Fruit fly (Drosophila melanogaster) whole organism, embryonic: ENCODE measurements around the gene Sf3b6.

Source experiments
- Aef1 ChIP-seq: fragments of 200-800 bp; sonication (Bioruptor generic); IDR thresholded peaks from 3 replicates; pipeline ENCODE4 v1.3.6; 2022; ENCODE audit warnings: missing biosample characterization, missing genetic modification characterization
- BEAF-32 ChIP-seq: fragments of 200-800 bp; sonication (Bioruptor generic); optimal IDR thresholded peaks from 3 replicates; lab custom pipeline; 2017; ENCODE audit warnings: missing biosample characterization, missing genetic modification characterization, mild to moderate bottlenecking, moderate library complexity, missing genetic modification reagents
- C15 ChIP-seq: fragments of 200-800 bp; sonication (Bioruptor generic); IDR thresholded peaks from 3 replicates; pipeline ENCODE4 v1.3.6; 2022; ENCODE audit warnings: missing biosample characterization, missing genetic modification characterization
- CG13296 ChIP-seq: fragments of 200-800 bp; sonication (Bioruptor generic); optimal IDR thresholded peaks from 3 replicates; lab custom pipeline; 2018; ENCODE audit warnings: missing biosample characterization, mild to moderate bottlenecking, missing genetic modification characterization
- CG17186 ChIP-seq: fragments of 200-800 bp; sonication (Bioruptor generic); optimal IDR thresholded peaks from 3 replicates; lab custom pipeline; 2017; ENCODE audit warnings: missing biosample characterization, missing genetic modification reagents, missing genetic modification characterization
- CG18764 ChIP-seq: fragments of 200-800 bp; sonication (Bioruptor generic); optimal IDR thresholded peaks from 3 replicates; lab custom pipeline; 2016; ENCODE audit warnings: missing biosample characterization, missing genetic modification characterization
- CG2712 ChIP-seq: fragments of 200-800 bp; optimal IDR thresholded peaks from 3 replicates; lab custom pipeline; 2019; ENCODE audit warnings: missing biosample characterization, mild to moderate bottlenecking, missing genetic modification characterization, moderate library complexity
- CG31388 ChIP-seq: fragments of 200-800 bp; sonication (Bioruptor generic); optimal IDR thresholded peaks from 2 replicates; lab custom pipeline; 2016; ENCODE audit warnings: missing biosample characterization, missing genetic modification characterization
- CG32532 ChIP-seq: fragments of 200-800 bp; sonication (Bioruptor generic); IDR thresholded peaks from 2 replicates; pipeline ENCODE4 v1.3.6; 2022; ENCODE audit warnings: missing biosample characterization, missing genetic modification characterization
- CG32767 ChIP-seq: fragments of 200-800 bp; sonication (Bioruptor generic); IDR thresholded peaks from 2 replicates; pipeline ENCODE4 v1.3.6; 2022; ENCODE audit warnings: missing biosample characterization, missing genetic modification characterization
- CG5180 ChIP-seq: fragments of 200-800 bp; sonication (Bioruptor generic); optimal IDR thresholded peaks from 3 replicates; lab custom pipeline; 2017; ENCODE audit warnings: missing biosample characterization, missing genetic modification characterization, mild to moderate bottlenecking, moderate library complexity, missing genetic modification reagents
- CG9437 ChIP-seq: fragments of 200-800 bp; sonication (Bioruptor generic); optimal IDR thresholded peaks from 2 replicates; lab custom pipeline; 2018; ENCODE audit warnings: missing biosample characterization, mild to moderate bottlenecking, missing genetic modification characterization
- CG9876 ChIP-seq: fragments of 200-800 bp; sonication (Bioruptor generic); optimal IDR thresholded peaks from 2 replicates; lab custom pipeline; 2016; ENCODE audit warnings: missing biosample characterization, missing genetic modification characterization
- Dbx ChIP-seq: fragments of 200-800 bp; sonication (Bioruptor generic); IDR thresholded peaks from 3 replicates; pipeline ENCODE4 v1.3.6; 2022; ENCODE audit warnings: missing biosample characterization, missing genetic modification characterization
- Dfd ChIP-seq, 2 experiments: fragments of >200 bp; optimal IDR thresholded peaks; 2 replicates each; lab custom pipeline; 2017; ENCODE audit warnings: missing biosample characterization in 2 of 2, missing genetic modification characterization in 2 of 2
- Drgx ChIP-seq: fragments of 200-800 bp; sonication (Bioruptor generic); IDR thresholded peaks from 2 replicates; pipeline ENCODE4 v1.3.6; 2022; ENCODE audit warnings: missing biosample characterization, missing genetic modification characterization
- E2f2 ChIP-seq: fragments of 200-800 bp; sonication (Bioruptor generic); IDR thresholded peaks from 2 replicates; pipeline ENCODE4 v1.3.6; 2022; ENCODE audit warnings: missing biosample characterization, missing genetic modification characterization
- Hmr ChIP-seq: fragments of 200-800 bp; sonication (Bioruptor generic); optimal IDR thresholded peaks from 3 replicates; lab custom pipeline; 2017; ENCODE audit warnings: mild to moderate bottlenecking, missing biosample characterization, missing genetic modification reagents, missing genetic modification characterization
- Mrtf ChIP-seq: fragments of 200-800 bp; sonication (Bioruptor generic); IDR thresholded peaks from 3 replicates; pipeline ENCODE4 v1.3.6; 2022; ENCODE audit warnings: missing biosample characterization, missing genetic modification characterization
- Side ChIP-seq: fragments of 200-800 bp; sonication (Bioruptor generic); optimal IDR thresholded peaks from 2 replicates; lab custom pipeline; 2016; ENCODE audit warnings: missing biosample characterization, missing genetic modification characterization
- Xrp1 ChIP-seq: fragments of 200-800 bp; sonication (Bioruptor generic); IDR thresholded peaks from 2 replicates; pipeline ENCODE4 v1.3.6; 2022; ENCODE audit warnings: missing biosample characterization, missing genetic modification characterization
- bab2 ChIP-seq: fragments of 200-800 bp; sonication (Bioruptor generic); optimal IDR thresholded peaks from 2 replicates; lab custom pipeline; 2016; ENCODE audit warnings: missing biosample characterization, missing genetic modification characterization
- caup ChIP-seq: fragments of 200-800 bp; sonication (Bioruptor generic); optimal IDR thresholded peaks from 3 replicates; lab custom pipeline; 2017; ENCODE audit warnings: missing biosample characterization, mild to moderate bottlenecking, missing genetic modification characterization, moderate library complexity; ENCODE audit not compliant: severe bottlenecking
- esg ChIP-seq: fragments of 200-800 bp; sonication (Bioruptor generic); conservative IDR thresholded peaks from 2 replicates; pipeline ENCODE4 v1.3.6; 2022; ENCODE audit warnings: missing biosample characterization, missing genetic modification characterization
- eyg ChIP-seq: fragments of 200-800 bp; sonication (Bioruptor generic); optimal IDR thresholded peaks from 3 replicates; lab custom pipeline; 2016; ENCODE audit warnings: missing biosample characterization, missing genetic modification characterization
- ftz-f1 ChIP-seq: fragments of 200-800 bp; sonication (Bioruptor generic); optimal IDR thresholded peaks from 2 replicates; lab custom pipeline; 2016; ENCODE audit warnings: missing biosample characterization, missing genetic modification characterization
- gcm ChIP-seq: fragments of 200-800 bp; sonication (Bioruptor generic); optimal IDR thresholded peaks from 2 replicates; lab custom pipeline; 2019; ENCODE audit warnings: missing biosample characterization, mild to moderate bottlenecking, missing genetic modification characterization, moderate library complexity
- gem ChIP-seq: fragments of 200-800 bp; sonication (Bioruptor generic); optimal IDR thresholded peaks from 2 replicates; lab custom pipeline; 2019; ENCODE audit warnings: missing biosample characterization, mild to moderate bottlenecking, missing genetic modification characterization, moderate library complexity
- gfzf ChIP-seq: fragments of 200-800 bp; sonication (Bioruptor generic); optimal IDR thresholded peaks from 2 replicates; lab custom pipeline; 2016; ENCODE audit warnings: missing biosample characterization, mild to moderate bottlenecking, missing genetic modification characterization, moderate library complexity
- gsb-n ChIP-seq: fragments of 200-800 bp; sonication (Bioruptor generic); optimal IDR thresholded peaks from 3 replicates; lab custom pipeline; 2018; ENCODE audit warnings: missing biosample characterization, mild to moderate bottlenecking, missing genetic modification characterization
- gt ChIP-seq: fragments of 200-800 bp; sonication (Bioruptor generic); IDR thresholded peaks from 2 replicates; pipeline ENCODE4 v1.3.6; 2022; ENCODE audit warnings: missing biosample characterization, missing genetic modification characterization
- kay ChIP-seq: fragments of 200-800 bp; sonication (Bioruptor generic); optimal IDR thresholded peaks from 2 replicates; lab custom pipeline; 2016; ENCODE audit warnings: missing biosample characterization, missing genetic modification characterization
- knrl ChIP-seq: fragments of 200-800 bp; sonication (Bioruptor generic); IDR thresholded peaks from 3 replicates; pipeline ENCODE4 v1.3.6; 2022; ENCODE audit warnings: missing biosample characterization, missing genetic modification characterization; ENCODE audit not compliant: partially characterized antibody
- lmd ChIP-seq: fragments of 200-800 bp; sonication (Bioruptor generic); IDR thresholded peaks from 2 replicates; pipeline ENCODE4 v1.3.6; 2022; ENCODE audit warnings: missing biosample characterization, missing genetic modification characterization
- mld ChIP-seq: fragments of 200-800 bp; sonication (Bioruptor generic); IDR thresholded peaks from 3 replicates; pipeline ENCODE4 v1.3.6; 2022; ENCODE audit warnings: missing biosample characterization, missing genetic modification characterization; ENCODE audit not compliant: partially characterized antibody
- peb ChIP-seq: fragments of 200-800 bp; sonication (Bioruptor generic); IDR thresholded peaks from 2 replicates; pipeline ENCODE4 v1.3.6; 2022; ENCODE audit warnings: missing biosample characterization, missing genetic modification characterization
- pita ChIP-seq: fragments of 200-800 bp; sonication (Bioruptor generic); optimal IDR thresholded peaks from 2 replicates; lab custom pipeline; 2017; ENCODE audit warnings: missing biosample characterization, mild to moderate bottlenecking, missing genetic modification characterization
- prd ChIP-seq, 3 experiments: fragments of >200 bp in 2 of 3; fragments of 200-800 bp in 1 of 3; sonication (Bioruptor generic) in 1 of 3; optimal IDR thresholded peaks in 2 of 3; IDR thresholded peaks in 1 of 3; 2 replicates in 2 of 3; 3 replicates in 1 of 3; pipeline versions ENCODE4 v1.3.6 to Lab custom; 2017 to 2022; ENCODE audit warnings: missing biosample characterization in 1 of 3, missing genetic modification characterization in 1 of 3
- sim ChIP-seq: fragments of 200-800 bp; sonication (Bioruptor generic); IDR thresholded peaks from 2 replicates; pipeline ENCODE4 v1.3.6; 2022; ENCODE audit warnings: missing biosample characterization, missing genetic modification characterization
- sima ChIP-seq: fragments of 200-800 bp; sonication (Bioruptor generic); optimal IDR thresholded peaks from 2 replicates; lab custom pipeline; 2016; ENCODE audit warnings: missing biosample characterization, missing genetic modification characterization
- sob ChIP-seq: fragments of 200-800 bp; sonication (Bioruptor generic); IDR thresholded peaks from 2 replicates; pipeline ENCODE4 v1.3.6; 2022; ENCODE audit warnings: missing biosample characterization, missing genetic modification characterization
- ssp ChIP-seq: fragments of 200-800 bp; sonication (Bioruptor generic); IDR thresholded peaks from 2 replicates; pipeline ENCODE4 v1.3.6; 2022; ENCODE audit warnings: missing biosample characterization, missing genetic modification characterization
- stwl ChIP-seq: fragments of 200-800 bp; sonication (Bioruptor generic); optimal IDR thresholded peaks from 3 replicates; lab custom pipeline; 2018; ENCODE audit warnings: missing biosample characterization, mild to moderate bottlenecking, missing genetic modification characterization, moderate library complexity
- tap ChIP-seq: fragments of 200-800 bp; optimal IDR thresholded peaks from 3 replicates; lab custom pipeline; 2019; ENCODE audit warnings: missing biosample characterization, mild to moderate bottlenecking, missing genetic modification characterization, moderate library complexity
- tgo ChIP-seq: fragments of 200-800 bp; sonication (Bioruptor generic); IDR thresholded peaks from 3 replicates; pipeline ENCODE4 v1.3.6; 2022; ENCODE audit warnings: missing biosample characterization, missing genetic modification characterization
- toy ChIP-seq: fragments of 200-800 bp; sonication (Bioruptor generic); IDR thresholded peaks from 2 replicates; pipeline ENCODE4 v1.3.6; 2022; ENCODE audit warnings: missing biosample characterization, missing genetic modification characterization
- yki ChIP-seq: fragments of >200 bp; optimal IDR thresholded peaks from 3 replicates; lab custom pipeline; 2018
- zen ChIP-seq: fragments of 200-800 bp; sonication (Bioruptor generic); optimal IDR thresholded peaks from 3 replicates; lab custom pipeline; 2018; ENCODE audit warnings: missing biosample characterization, mild to moderate bottlenecking, missing genetic modification characterization, moderate library complexity

Gene Sf3b6

dm6 chr3L:6188995-6189927, 3.7 kb downstream of the Sf3b6 start, which contains the start of the genes D19A and CG7386 (continued):
- TF ChIP-seq gem (tag; lab: Kevin White, UChicago): peak; percentile 74
- peak; percentile 24 for TF ChIP-seq gcm
- TF ChIP-seq prd (optimal IDR thresholded peaks at IDR 0.05; lab: Kevin White, UChicago): no peak
- TF ChIP-seq prd (GFP tag; IDR thresholded peaks at IDR 0.05; lab: Robert Waterston, UW): peak; percentile 66
- no peak; the same call in none of the 2 replicates for TF ChIP-seq esg (GFP tag; lab: Robert Waterston, UW)
- TF ChIP-seq kay (GFP tag; lab: Kevin White, UChicago): peak; percentile 5
- TF ChIP-seq caup (GFP tag; lab: Kevin White, UChicago): peak; percentile 49
- TF ChIP-seq knrl (GFP tag; lab: Robert Waterston, UW): peak; percentile 39; the same call in 2 of the 3 replicates
- TF ChIP-seq C15 (GFP tag; lab: Robert Waterston, UW): no peak
- no peak for TF ChIP-seq BEAF-32 (GFP tag; lab: Kevin White, UChicago)
- no peak for TF ChIP-seq ftz-f1 (GFP tag; lab: Kevin White, UChicago)
- peak; percentile 4 for TF ChIP-seq CG18764 (GFP tag; lab: Kevin White, UChicago)
- TF ChIP-seq gt (GFP tag; lab: Robert Waterston, UW): no peak
- TF ChIP-seq eyg (GFP tag; lab: Kevin White, UChicago): no peak
- TF ChIP-seq bab2: peak; percentile 43
- TF ChIP-seq pita: no peak
- no peak for TF ChIP-seq Dfd (GFP tag; optimal IDR thresholded peaks at IDR 0.05; lab: Kevin White, UChicago)
- TF ChIP-seq Xrp1 (GFP tag; lab: Robert Waterston, UW): peak; percentile 70
- TF ChIP-seq sima (GFP tag; lab: Kevin White, UChicago): no peak
- TF ChIP-seq mld (GFP tag; lab: Robert Waterston, UW): no peak
- TF ChIP-seq toy: 0 out of 2 replicates have a peak, but pooled peaks have one; percentile 33
- peak; percentile 51 for TF ChIP-seq gsb-n (tag; lab: Kevin White, UChicago)
- TF ChIP-seq gfzf (GFP tag; lab: Kevin White, UChicago): peak; percentile 8
- TF ChIP-seq Dbx: peak; percentile 79
- TF ChIP-seq E2f2 (GFP tag; lab: Robert Waterston, UW): no peak; the same call in 1 of the 2 replicates
- TF ChIP-seq CG5180 (GFP tag; lab: Kevin White, UChicago): peak; percentile 29
- TF ChIP-seq stwl: peak; percentile 62
- TF ChIP-seq lmd: peak; percentile 65
- TF ChIP-seq sim (GFP tag; lab: Robert Waterston, UW): peak; percentile 27
- peak; percentile 45 for TF ChIP-seq Aef1
- TF ChIP-seq CG9437: peak; percentile 21
- peak; percentile 68; the same call in 2 of the 3 replicates for TF ChIP-seq Mrtf (GFP tag; lab: Robert Waterston, UW)
- peak; percentile 48 for TF ChIP-seq Side (GFP tag; lab: Kevin White, UChicago)
- TF ChIP-seq CG2712: peak; percentile 70
- no peak for TF ChIP-seq CG31388 (GFP tag; lab: Kevin White, UChicago)
- peak; percentile 46 for TF ChIP-seq tap (tag; lab: Kevin White, UChicago)
- TF ChIP-seq CG17186: no peak
- TF ChIP-seq Drgx: peak; percentile 55
- no peak for TF ChIP-seq peb (GFP tag; lab: Robert Waterston, UW)
- TF ChIP-seq tgo (GFP tag; lab: Robert Waterston, UW): peak; percentile 45
- no peak for TF ChIP-seq yki (lab: Kevin White, UChicago)
- peak; percentile 70 for TF ChIP-seq sob (GFP tag; lab: Robert Waterston, UW)
- TF ChIP-seq zen: peak; percentile 3
- peak; percentile 47 for TF ChIP-seq CG9876 (GFP tag; lab: Kevin White, UChicago)
- peak; percentile 80 for TF ChIP-seq CG32532 (GFP tag; lab: Robert Waterston, UW)
- TF ChIP-seq CG32767 (GFP tag; lab: Robert Waterston, UW): 0 out of 2 replicates have a peak, but pooled peaks have one; percentile 38
- TF ChIP-seq ssp: peak; percentile 18; the same call in 1 of the 2 replicates
- TF ChIP-seq CG13296: peak; percentile 57
- peak; percentile 53 for TF ChIP-seq Hmr
